Worm (Caenorhabditis elegans) whole organism, L4 larva: ENCODE results near the gene ckb-4.

ENCODE experiments used
- F44E2.7 ChIP-seq: fragments of 200-800 bp; sonication (Bioruptor generic); IDR thresholded peaks from 2 replicates; pipeline ENCODE4 v2.1.2; 2022; ENCODE audit warnings: missing genetic modification characterization, missing compliant biosample characterization
- T26A8.4 ChIP-seq: fragments of 200-800 bp; sonication (Bioruptor generic); IDR thresholded peaks from 2 replicates; pipeline ENCODE4 v1.3.6; 2022; ENCODE audit warnings: missing genetic modification characterization, missing compliant biosample characterization
- Y48G9A.11 ChIP-seq: fragments of 200-800 bp; sonication (Bioruptor generic); IDR thresholded peaks from 2 replicates; pipeline ENCODE4 v1.3.6; 2022; ENCODE audit warnings: missing genetic modification reagents, missing genetic modification characterization, missing compliant biosample characterization
- Y75B8A.6 ChIP-seq: fragments of 200-800 bp; sonication (Bioruptor generic); IDR thresholded peaks from 2 replicates; pipeline ENCODE4 v1.3.6; 2022; ENCODE audit warnings: missing genetic modification reagents, missing genetic modification characterization, missing compliant biosample characterization
- ZK546.5 ChIP-seq, 2 experiments: sonication (generic microtip); optimal IDR thresholded peaks; 2 replicates each; lab custom pipeline; 2017; ENCODE audit warnings: missing biosample characterization in 2 of 2, missing genetic modification characterization in 2 of 2
- aha-1 ChIP-seq: fragments of 150-350 bp; peaks from one replicate; lab custom pipeline; 2014; ENCODE audit warnings: missing biosample characterization, missing genetic modification characterization
- attf-4 ChIP-seq: sonication (generic microtip); optimal IDR thresholded peaks from 3 replicates; lab custom pipeline; 2017; ENCODE audit warnings: missing biosample characterization, missing genetic modification characterization
- ceh-28 ChIP-seq: fragments of 150-350 bp; optimal IDR thresholded peaks from 2 replicates; lab custom pipeline; 2014; ENCODE audit warnings: missing biosample characterization, missing genetic modification reagents, missing genetic modification characterization
- daf-12 ChIP-seq: fragments of 150-350 bp; optimal IDR thresholded peaks from 2 replicates; lab custom pipeline; 2014; ENCODE audit warnings: missing biosample characterization, missing genetic modification reagents, missing genetic modification characterization
- daf-16 ChIP-seq, 3 experiments: sonication (generic microtip); optimal IDR thresholded peaks; 2 replicates each; lab custom pipeline; 2016 to 2017; ENCODE audit warnings: missing genetic modification characterization in 3 of 3, missing genetic modification reagents in 3 of 3, mild to moderate bottlenecking in 2 of 3, missing compliant biosample characterization in 2 of 3, missing biosample characterization in 1 of 3, moderate library complexity in 1 of 3
- daf-8 ChIP-seq: fragments of 200-800 bp; sonication (Bioruptor generic); IDR thresholded peaks from 2 replicates; pipeline ENCODE4 v1.3.6; 2022; ENCODE audit warnings: missing genetic modification characterization, missing compliant biosample characterization
- dpl-1 ChIP-seq: fragments of 150-350 bp; optimal IDR thresholded peaks from 2 replicates; lab custom pipeline; 2014; ENCODE audit warnings: missing biosample characterization, missing genetic modification reagents, missing genetic modification characterization
- duxl-1 ChIP-seq: sonication (generic microtip); optimal IDR thresholded peaks from 2 replicates; lab custom pipeline; 2016; ENCODE audit warnings: mild to moderate bottlenecking, missing genetic modification characterization, moderate library complexity, missing compliant biosample characterization; ENCODE audit not compliant: poor library complexity
- egl-27 ChIP-seq: sonication (generic microtip); optimal IDR thresholded peaks from 3 replicates; lab custom pipeline; 2017; ENCODE audit warnings: missing biosample characterization, missing genetic modification reagents, missing genetic modification characterization
- egl-43 ChIP-seq: fragments of 200-800 bp; sonication (Bioruptor generic); IDR thresholded peaks from 2 replicates; pipeline ENCODE4 v1.3.6; 2022; ENCODE audit warnings: missing genetic modification reagents, missing genetic modification characterization, missing compliant biosample characterization
- fkh-10 ChIP-seq: fragments of 150-350 bp; optimal IDR thresholded peaks from 2 replicates; lab custom pipeline; 2014; ENCODE audit warnings: missing biosample characterization, missing genetic modification reagents, missing genetic modification characterization
- lin-29 ChIP-seq: fragments of 200-800 bp; sonication (Bioruptor generic); IDR thresholded peaks from 2 replicates; pipeline ENCODE4 v1.3.6; 2022; ENCODE audit warnings: missing genetic modification reagents, missing genetic modification characterization, missing compliant biosample characterization
- lin-38 ChIP-seq: fragments of 200-800 bp; sonication (Bioruptor generic); IDR thresholded peaks from 2 replicates; pipeline ENCODE4 v1.3.6; 2022; ENCODE audit warnings: missing genetic modification reagents, missing genetic modification characterization, missing compliant biosample characterization
- lir-3 ChIP-seq: sonication (generic microtip); optimal IDR thresholded peaks from 2 replicates; lab custom pipeline; 2016; ENCODE audit warnings: mild to moderate bottlenecking, missing genetic modification characterization, missing compliant biosample characterization
- lsy-2 ChIP-seq, 2 experiments: fragments of 150-350 bp in 1 of 2; sonication (generic microtip) in 1 of 2; optimal IDR thresholded peaks; 2 replicates each; lab custom pipeline; 2014 to 2017; ENCODE audit warnings: missing biosample characterization in 2 of 2, missing genetic modification characterization in 2 of 2
- mep-1 ChIP-seq: fragments of 150-350 bp; sonication (generic microtip); optimal IDR thresholded peaks from 3 replicates; lab custom pipeline; 2014; ENCODE audit warnings: missing biosample characterization, missing genetic modification characterization
- mxl-2 ChIP-seq: fragments of 200-800 bp; sonication (Bioruptor generic); conservative IDR thresholded peaks from 2 replicates; pipeline ENCODE4 v1.3.6; 2022; ENCODE audit warnings: missing genetic modification reagents, missing genetic modification characterization, missing compliant biosample characterization
- nhr-111 ChIP-seq: fragments of 200-800 bp; sonication (Bioruptor generic); optimal IDR thresholded peaks from 2 replicates; lab custom pipeline; 2018; ENCODE audit warnings: mild to moderate bottlenecking, missing genetic modification characterization, missing compliant biosample characterization
- nhr-25 ChIP-seq: sonication (generic microtip); optimal IDR thresholded peaks from 2 replicates; lab custom pipeline; 2017; ENCODE audit warnings: missing genetic modification characterization, mild to moderate bottlenecking, missing compliant biosample characterization, antibody characterized with exemption, moderate library complexity, borderline replicate concordance; ENCODE audit not compliant: insufficient read depth
- nhr-48 ChIP-seq: sonication (generic microtip); optimal IDR thresholded peaks from 2 replicates; lab custom pipeline; 2016; ENCODE audit warnings: mild to moderate bottlenecking, missing genetic modification characterization, missing compliant biosample characterization
- nhr-6 ChIP-seq: fragments of 150-350 bp; optimal IDR thresholded peaks from 2 replicates; lab custom pipeline; 2014; ENCODE audit warnings: missing biosample characterization, missing genetic modification characterization
- pha-4 ChIP-seq, 2 experiments: fragments of 150-350 bp in 1 of 2; fragments of 200-800 bp in 1 of 2; sonication (Bioruptor generic) in 1 of 2; IDR thresholded peaks in 1 of 2; optimal IDR thresholded peaks in 1 of 2; 2 replicates each; pipeline versions ENCODE4 v1.3.6 to Lab custom; 2014 to 2022; ENCODE audit warnings: missing genetic modification characterization in 2 of 2, missing genetic modification reagents in 2 of 2, missing biosample characterization in 1 of 2, missing compliant biosample characterization in 1 of 2
- set-16 ChIP-seq: fragments of 200-800 bp; sonication (Bioruptor generic); IDR thresholded peaks from 2 replicates; pipeline ENCODE4 v1.3.6; 2022; ENCODE audit warnings: missing genetic modification reagents, missing genetic modification characterization, missing compliant biosample characterization
- tag-97 ChIP-seq: fragments of 200-800 bp; sonication (Bioruptor generic); IDR thresholded peaks from 2 replicates; pipeline ENCODE4 v1.3.6; 2022; ENCODE audit warnings: missing genetic modification characterization, missing compliant biosample characterization
- unc-130 ChIP-seq: sonication (generic microtip); optimal IDR thresholded peaks from 2 replicates; lab custom pipeline; 2016; ENCODE audit warnings: missing genetic modification reagents, missing genetic modification characterization, missing compliant biosample characterization
- zip-11 ChIP-seq: fragments of 200-800 bp; sonication (Bioruptor generic); IDR thresholded peaks from 2 replicates; pipeline ENCODE4 v1.3.6; 2022; ENCODE audit warnings: missing genetic modification characterization, missing compliant biosample characterization
- ztf-11 ChIP-seq: fragments of 150-350 bp; optimal IDR thresholded peaks from 2 replicates; lab custom pipeline; 2014; ENCODE audit warnings: missing biosample characterization, missing genetic modification characterization
- ztf-7 ChIP-seq: fragments of 150-350 bp; optimal IDR thresholded peaks from 2 replicates; lab custom pipeline; 2014; ENCODE audit warnings: missing biosample characterization, missing genetic modification characterization

ckb-4 gene

DNA sequence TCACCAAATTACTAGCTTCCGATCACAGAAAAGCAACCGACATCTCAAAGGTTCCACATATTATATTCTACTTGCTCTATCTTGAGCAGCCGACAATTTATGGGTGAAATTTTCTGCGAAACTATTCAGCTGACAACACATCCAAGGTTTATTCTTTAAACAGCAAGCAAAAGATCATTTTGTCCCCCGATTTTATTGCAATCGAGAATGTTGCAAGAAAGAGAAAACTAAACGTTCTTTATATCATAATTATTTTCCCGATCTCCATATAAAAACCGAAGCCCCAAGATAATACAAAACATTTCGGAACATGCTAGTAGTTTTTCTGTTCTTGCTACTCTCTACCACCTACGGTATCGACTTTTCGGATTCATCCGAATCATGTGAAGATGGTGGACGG lies 13.5 kb downstream of the ckb-4 start, which contains the start of gene clec-207:
clec-207 (plus strand) TSS at position 301 of the 400 bp plus-strand sequence.
- TF ChIP-seq T26A8.4, result no peak
- TF ChIP-seq egl-27 (tag; lab: Kevin White, UChicago), result no peak
- TF ChIP-seq ztf-11 (tag; lab: Kevin White, UChicago), result no peak
- no peak for TF ChIP-seq duxl-1
- TF ChIP-seq daf-12 (tag; lab: Kevin White, UChicago), result no peak
- TF ChIP-seq nhr-25 (tag; lab: Kevin White, UChicago), result no peak
- TF ChIP-seq daf-16 (GFP tag; optimal IDR thresholded peaks at IDR 0.05; lab: Kevin White, UChicago), result no peak
- TF ChIP-seq daf-16 (tag; optimal IDR thresholded peaks at IDR 0.05; lab: Kevin White, UChicago), result no peak

DNA sequence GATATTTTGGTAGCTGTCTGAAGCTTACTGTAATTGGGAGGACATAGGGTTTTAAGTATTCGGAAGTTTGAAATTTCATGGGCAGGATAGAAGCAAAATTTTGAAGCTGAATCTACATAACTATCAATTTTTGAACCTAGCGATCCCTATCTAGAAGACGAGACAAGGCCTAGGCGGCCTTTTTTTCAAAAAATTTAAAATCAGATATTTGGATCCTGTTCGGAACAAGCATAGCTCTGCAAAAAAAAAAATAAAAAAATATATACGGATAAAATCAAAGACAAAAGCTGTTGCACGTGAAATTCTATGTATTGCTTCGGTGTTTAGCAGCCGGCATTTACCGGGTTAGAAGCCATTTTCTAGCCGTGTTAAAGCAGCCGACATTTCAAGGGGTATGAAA lies 14.0 kb downstream of the ckb-4 start, which contains the start of gene F36F12.2:
F36F12.2 (minus strand) TSS at position 101 of the 400 bp plus-strand sequence.
- TF ChIP-seq tag-97 (GFP tag; lab: Robert Waterston, UW), result no peak
- TF ChIP-seq ztf-7 (tag; lab: Kevin White, UChicago), result no peak
- no peak for TF ChIP-seq ceh-28 (tag; lab: Kevin White, UChicago)
- no peak for TF ChIP-seq ZK546.5 (tag; optimal IDR thresholded peaks at IDR 0.05; lab: Kevin White, UChicago)
- no peak for TF ChIP-seq fkh-10 (GFP tag; lab: Kevin White, UChicago)
- TF ChIP-seq set-16 (GFP tag; lab: Robert Waterston, UW), result no peak
- no peak for TF ChIP-seq F44E2.7
- no peak for TF ChIP-seq lin-29
- TF ChIP-seq egl-27 (tag; lab: Kevin White, UChicago), result no peak
- no peak for TF ChIP-seq Y48G9A.11 (GFP tag; lab: Robert Waterston, UW)
- no peak for TF ChIP-seq dpl-1 (GFP tag; lab: Kevin White, UChicago)
- no peak for TF ChIP-seq mep-1 (tag; lab: Kevin White, UChicago)
- TF ChIP-seq lsy-2 (tag; optimal IDR thresholded peaks at IDR 0.05; lab: Kevin White, UChicago), result no peak
- TF ChIP-seq nhr-6, result no peak
- TF ChIP-seq attf-4 (tag; lab: Kevin White, UChicago), result no peak

DNA sequence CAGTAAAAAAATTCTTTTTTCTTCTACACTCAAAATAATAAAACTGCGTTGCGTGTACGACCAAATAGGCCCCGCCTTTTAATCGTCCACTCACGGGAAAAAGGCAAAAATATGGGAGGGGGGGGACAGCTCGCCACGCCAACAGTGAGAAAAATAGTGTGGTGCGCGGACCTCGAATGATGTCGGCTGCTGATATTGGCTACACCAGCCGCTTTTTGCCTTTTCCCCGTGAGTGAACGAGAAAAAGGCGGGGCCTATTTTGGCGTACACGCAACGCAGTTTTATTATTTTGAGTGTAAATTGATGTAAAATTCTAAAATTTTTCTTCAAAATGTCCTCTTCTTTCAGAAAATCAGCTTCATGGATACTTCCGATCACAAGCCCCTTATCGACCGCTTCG lies 18.9 kb downstream of the ckb-4 start, which contains the start of gene ztf-28:
ztf-28 (plus strand) TSS at position 349 of the 400 bp plus-strand sequence.
- TF ChIP-seq aha-1 (tag; lab: Kevin White, UChicago) (peak; percentile 69), Y48G9A.11 (GFP tag; lab: Robert Waterston, UW) (peak; percentile 48; the same call in 1 of the 2 replicates), lin-38 (0 out of 2 replicates have a peak, but pooled peaks have one; percentile 8)
- TF ChIP-seq, all 104 proteins: peak for 3; not testable (repeated sequence) for 101

DNA sequence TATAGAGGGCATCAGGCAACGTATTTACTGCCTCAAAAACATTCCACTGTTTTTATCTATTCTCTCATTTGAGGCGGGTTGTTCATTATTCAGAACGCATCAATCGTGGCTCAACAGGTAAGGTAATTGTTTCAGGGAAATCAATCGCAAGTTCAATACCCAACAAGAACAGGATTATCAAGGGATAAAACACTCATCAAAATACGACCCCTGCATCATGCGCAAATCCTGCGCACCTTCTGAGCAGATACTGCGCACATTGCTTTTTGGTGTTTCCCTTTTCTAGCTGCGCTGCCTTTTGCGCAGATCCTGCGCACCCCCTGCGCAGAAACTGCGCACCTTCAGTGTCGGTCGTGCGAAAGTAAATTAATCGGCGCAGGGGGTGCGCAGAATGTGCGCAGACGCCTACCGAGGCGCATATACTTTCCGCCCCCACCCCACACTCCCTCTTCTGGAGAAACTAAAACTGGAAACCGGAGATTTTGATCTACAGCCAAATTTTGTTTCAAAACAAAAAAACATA lies 23.4 kb downstream of the ckb-4 start, which contains the start of gene F36F12.3:
F36F12.3 (plus strand) TSS at position 51 of the 523 bp plus-strand sequence.
- TF ChIP-seq egl-43 (GFP tag; lab: Robert Waterston, UW) (peak; percentile 65; the same call in 1 of the 2 replicates), set-16 (GFP tag; lab: Robert Waterston, UW) (peak; percentile 78), F44E2.7 (0 out of 2 replicates have a peak, but pooled peaks have one; percentile 33)

DNA sequence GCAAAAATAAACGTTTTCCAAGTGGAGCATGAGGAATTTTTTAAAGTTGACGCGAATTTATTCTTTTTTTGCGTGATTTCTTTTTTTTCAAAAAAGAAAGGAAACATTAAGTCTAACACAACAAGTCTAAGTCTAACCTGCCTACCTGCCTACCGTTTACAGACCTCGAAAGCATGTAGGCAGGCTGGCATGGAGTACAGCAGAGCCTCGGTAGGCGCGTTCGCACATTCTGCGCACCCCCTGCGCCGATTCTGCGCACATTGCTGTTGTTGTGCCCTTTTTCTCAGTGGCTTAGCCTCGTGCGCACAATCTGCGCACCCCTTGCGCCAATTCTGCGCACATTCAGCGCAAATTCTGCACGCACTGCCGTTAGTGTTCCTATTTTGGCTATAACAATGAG lies 25.4 kb downstream of the ckb-4 start:
- TF ChIP-seq set-16 (GFP tag; lab: Robert Waterston, UW) (peak; percentile 48; the same call in 1 of the 2 replicates), mxl-2 (no peak), aha-1 (tag; lab: Kevin White, UChicago) (peak; percentile 93)

DNA sequence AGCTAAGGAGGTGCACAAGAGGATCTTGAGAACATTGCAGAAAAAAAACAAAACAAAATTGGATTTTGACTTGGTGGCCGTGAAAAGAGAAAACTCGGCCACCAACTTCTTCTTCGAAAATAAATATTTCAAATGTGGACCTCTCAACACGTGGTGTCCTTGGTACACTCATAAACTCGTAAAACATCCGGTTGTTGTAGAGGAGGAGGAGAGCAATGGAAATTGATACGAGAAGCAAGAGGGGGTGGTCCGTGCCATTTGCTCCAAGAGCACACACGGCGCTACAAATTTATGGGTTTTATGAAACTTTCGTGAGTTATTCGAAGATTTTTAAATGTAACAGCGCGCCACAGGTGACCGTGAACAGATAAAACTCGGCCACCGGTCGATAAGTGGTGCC lies 27.3 kb downstream of the ckb-4 start:
- TF ChIP-seq Y75B8A.6 (GFP tag; lab: Robert Waterston, UW) (no peak), egl-43 (GFP tag; lab: Robert Waterston, UW) (no peak), nhr-111 (GFP tag; lab: Kevin White, UChicago) (no peak), lir-3 (tag; lab: Kevin White, UChicago) (no peak), zip-11 (GFP tag; lab: Robert Waterston, UW) (no peak), daf-8 (GFP tag; lab: Robert Waterston, UW) (no peak), unc-130 (no peak), pha-4 (GFP tag; IDR thresholded peaks at IDR 0.05; lab: Robert Waterston, UW) (no peak), pha-4 (tag; optimal IDR thresholded peaks at IDR 0.05; lab: Kevin White, UChicago) (no peak), nhr-48 (tag; lab: Kevin White, UChicago) (no peak), fkh-10 (GFP tag; lab: Kevin White, UChicago) (no peak)
